Fruit fly (Drosophila melanogaster) whole organism: ENCODE results near the gene dnc.

Source experiments
- CG8478 ChIP-seq: fragments of >200 bp; optimal IDR thresholded peaks from 2 replicates; lab custom pipeline; 2018; ENCODE audit warnings: inconsistent platforms
- Dll ChIP-seq: fragments of >200 bp; optimal IDR thresholded peaks from 2 replicates; lab custom pipeline; 2017
- EcR ChIP-seq, 2 experiments: fragments of >200 bp; optimal IDR thresholded peaks; 2 replicates each; lab custom pipeline; 2017; ENCODE audit warnings: missing biosample characterization in 2 of 2, missing genetic modification characterization in 2 of 2, missing genetic modification reagents in 2 of 2
- pan ChIP-seq: fragments of >200 bp; optimal IDR thresholded peaks from 2 replicates; lab custom pipeline; 2017
- psq ChIP-seq: fragments of >200 bp; optimal IDR thresholded peaks from 2 replicates; lab custom pipeline; 2017
- usp ChIP-seq: fragments of >200 bp; optimal IDR thresholded peaks from 2 replicates; lab custom pipeline; 2017; ENCODE audit warnings: missing biosample characterization, missing genetic modification characterization, mixed read lengths

- TF ChIP-seq EcR (GFP tag; optimal IDR thresholded peaks at IDR 0.05; lab: Kevin White, UChicago) (no peak), usp (GFP tag; lab: Kevin White, UChicago) (no peak), CG8478 (lab: Kevin White, UChicago) (no peak), psq (lab: Kevin White, UChicago) (no peak), Dll (no peak), pan (lab: Kevin White, UChicago) (no peak)
Measured at dm6 chrX:3295467-3295853, 119.2 kb downstream of the dnc start.
